Fruit fly (Drosophila melanogaster) Kc167 (cell line): ENCODE results near the gene CG34049.

Source experiments
- Myc ChIP-seq: fragments of >200 bp; optimal IDR thresholded peaks from 2 replicates; lab custom pipeline; 2017; ENCODE audit warnings: missing external identifiers
- Sin3A ChIP-seq: fragments of >200 bp; optimal IDR thresholded peaks from 2 replicates; lab custom pipeline; 2018; ENCODE audit warnings: missing external identifiers
- h ChIP-seq: fragments of >200 bp; optimal IDR thresholded peaks from 3 replicates; lab custom pipeline; 2018; ENCODE audit warnings: missing external identifiers
- psq ChIP-seq: fragments of >200 bp; optimal IDR thresholded peaks from 2 replicates; lab custom pipeline; 2017; ENCODE audit warnings: missing external identifiers
- ttk ChIP-seq: sonication (Bioruptor generic); optimal IDR thresholded peaks from 2 replicates; lab custom pipeline; 2017; ENCODE audit warnings: missing external identifiers

DNA sequence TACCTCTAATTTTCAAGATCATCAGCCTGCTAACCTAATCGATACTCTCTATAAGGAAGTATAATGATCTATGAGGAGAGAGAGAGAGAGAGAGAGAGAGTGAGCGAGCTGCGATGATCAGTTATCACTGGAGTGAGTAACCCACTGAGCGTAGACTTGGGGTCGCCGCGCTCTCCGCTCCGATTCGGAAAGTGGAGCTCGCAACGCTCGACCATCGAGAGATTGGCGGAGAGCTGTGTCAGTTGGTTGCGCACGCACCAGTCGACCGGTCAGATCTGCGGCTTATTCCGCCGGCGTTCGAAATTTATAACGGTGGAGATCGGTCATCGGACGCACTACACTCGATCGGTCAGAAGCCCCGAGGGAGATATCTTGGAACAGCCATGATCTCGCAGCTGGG, 23.0 kb downstream of the CG34049 start, which contains the start of gene CG4267:
- no peak for TF ChIP-seq Sin3A (lab: Kevin White, UChicago)
- no peak for TF ChIP-seq psq (lab: Kevin White, UChicago)
- TF ChIP-seq h, result no peak
- TF ChIP-seq ttk (lab: Kevin White, UChicago), result no peak
- no peak for TF ChIP-seq Myc
